Worm (Caenorhabditis elegans) whole organism, dauer: ENCODE measurements around the gene ZK1307.2.

Source experiments
- unc-62 ChIP-seq: sonication (generic microtip); optimal IDR thresholded peaks from 2 replicates; lab custom pipeline; 2017; ENCODE audit warnings: missing biosample characterization, missing genetic modification reagents, missing genetic modification characterization

Gene ZK1307.2

ce11 chrII:9625930-9626329, 27.8 kb downstream of the ZK1307.2 start:
- no peak for TF ChIP-seq unc-62 (GFP tag; lab: Kevin White, UChicago)

ce11 chrII:9624110-9624695, 29.5 kb downstream of the ZK1307.2 start, which contains the start of the genes dnj-20 and ZK1307.8:
Gene dnj-20 (minus strand): TSS chrII:9624176.
Gene ZK1307.8 (plus strand): TSS chrII:9624613.
- no peak for TF ChIP-seq unc-62 (GFP tag; lab: Kevin White, UChicago)

ce11 chrII:9621913-9622348, 31.8 kb downstream of the ZK1307.2 start:
- no peak for TF ChIP-seq unc-62 (GFP tag; lab: Kevin White, UChicago)

ce11 chrII:9621121-9621520, 32.6 kb downstream of the ZK1307.2 start:
- no peak for TF ChIP-seq unc-62 (GFP tag; lab: Kevin White, UChicago)

- TF ChIP-seq unc-62 (GFP tag; lab: Kevin White, UChicago) = no peak
Measured at ce11 chrII:9620616-9621015, 33.1 kb downstream of the ZK1307.2 start.

- no peak for TF ChIP-seq unc-62 (GFP tag; lab: Kevin White, UChicago)
Measured at ce11 chrII:9619995-9620535, 33.7 kb downstream of the ZK1307.2 start.

- no peak for TF ChIP-seq unc-62 (GFP tag; lab: Kevin White, UChicago)
Measured at ce11 chrII:9619402-9619862, 34.3 kb downstream of the ZK1307.2 start.

- TF ChIP-seq unc-62 (GFP tag; lab: Kevin White, UChicago) = no peak
Measured at ce11 chrII:9618759-9619158, 35.0 kb downstream of the ZK1307.2 start.

- TF ChIP-seq unc-62 (GFP tag; lab: Kevin White, UChicago) = no peak
Measured at ce11 chrII:9617902-9618245, 35.9 kb downstream of the ZK1307.2 start.

- no peak for TF ChIP-seq unc-62 (GFP tag; lab: Kevin White, UChicago)
Measured at ce11 chrII:9617039-9617901, 36.5 kb downstream of the ZK1307.2 start, which contains the start of gene hal-3. Gene hal-3 (minus strand): TSS chrII:9617125.

- TF ChIP-seq unc-62 (GFP tag; lab: Kevin White, UChicago) = no peak
Measured at ce11 chrII:9614728-9615127, 39.0 kb downstream of the ZK1307.2 start, which contains the start of gene hlh-6. Gene hlh-6 (minus strand): TSS chrII:9614828.

ce11 chrII:9611347-9611923, 42.3 kb downstream of the ZK1307.2 start, which contains the start of the genes T15H9.5 and T15H9.4:
Gene T15H9.5 (minus strand): TSS chrII:9611447.
Gene T15H9.4 (plus strand): TSS chrII:9611873.
- no peak for TF ChIP-seq unc-62 (GFP tag; lab: Kevin White, UChicago)

- no peak for TF ChIP-seq unc-62 (GFP tag; lab: Kevin White, UChicago)
Measured at ce11 chrII:9609296-9609695, 44.5 kb downstream of the ZK1307.2 start, which contains the start of gene pap-2. Gene pap-2 (minus strand): TSS chrII:9609396.

- no peak for TF ChIP-seq unc-62 (GFP tag; lab: Kevin White, UChicago)
Measured at ce11 chrII:9607137-9607536, 46.6 kb downstream of the ZK1307.2 start.

- TF ChIP-seq unc-62 (GFP tag; lab: Kevin White, UChicago) = no peak
Measured at ce11 chrII:9606485-9607036, 47.2 kb downstream of the ZK1307.2 start.
